Worm (Caenorhabditis elegans) whole organism, young adult: ENCODE results near the gene cyc-2.1.

Source experiments
- B0336.3 ChIP-seq: fragments of 200-800 bp; sonication (Bioruptor generic); IDR thresholded peaks from 2 replicates; pipeline ENCODE4 v1.3.6; 2022; ENCODE audit warnings: missing genetic modification characterization, missing compliant biosample characterization
- C06A6.2 ChIP-seq: fragments of 200-800 bp; sonication (Bioruptor generic); conservative IDR thresholded peaks from 2 replicates; pipeline ENCODE4 v1.3.6; 2022; ENCODE audit warnings: missing genetic modification characterization, missing compliant biosample characterization
- D2030.7 ChIP-seq: fragments of 200-800 bp; sonication (Bioruptor generic); IDR thresholded peaks from 2 replicates; pipeline ENCODE4 v1.3.6; 2022; ENCODE audit warnings: missing genetic modification reagents, missing genetic modification characterization, missing compliant biosample characterization
- F10E7.11 ChIP-seq: sonication (generic microtip); optimal IDR thresholded peaks from 2 replicates; lab custom pipeline; 2017; ENCODE audit warnings: mild to moderate bottlenecking, missing genetic modification characterization, moderate library complexity, missing compliant biosample characterization
- F33H1.4 ChIP-seq: fragments of 200-800 bp; sonication (Bioruptor generic); IDR thresholded peaks from 2 replicates; pipeline ENCODE4 v1.3.6; 2022; ENCODE audit warnings: missing genetic modification reagents, missing genetic modification characterization, missing compliant biosample characterization
- F37B4.10 ChIP-seq: fragments of 200-800 bp; sonication (Bioruptor generic); IDR thresholded peaks from 2 replicates; pipeline ENCODE4 v1.3.6; 2022; ENCODE audit warnings: missing genetic modification characterization, missing compliant biosample characterization
- F57A8.1 ChIP-seq: fragments of 200-800 bp; sonication (Bioruptor generic); optimal IDR thresholded peaks from 2 replicates; lab custom pipeline; 2018; ENCODE audit warnings: mild to moderate bottlenecking, missing genetic modification characterization, moderate library complexity, missing compliant biosample characterization
- T07F8.4 ChIP-seq: sonication (generic microtip); optimal IDR thresholded peaks from 2 replicates; lab custom pipeline; 2016; ENCODE audit warnings: mild to moderate bottlenecking, missing genetic modification characterization, moderate library complexity, missing compliant biosample characterization
- Y53G8AR.9 ChIP-seq: fragments of 200-800 bp; sonication (Bioruptor generic); conservative IDR thresholded peaks from 2 replicates; pipeline ENCODE4 v1.3.6; 2022; ENCODE audit warnings: missing genetic modification reagents, missing genetic modification characterization, missing compliant biosample characterization
- Y56A3A.18 ChIP-seq: fragments of 200-800 bp; sonication (Bioruptor generic); IDR thresholded peaks from 2 replicates; pipeline ENCODE4 v1.3.6; 2022; ENCODE audit warnings: missing genetic modification reagents, missing genetic modification characterization, missing compliant biosample characterization
- Y95B8A.8 ChIP-seq: fragments of 200-800 bp; sonication (Bioruptor generic); IDR thresholded peaks from 2 replicates; pipeline ENCODE4 v1.3.6; 2022; ENCODE audit warnings: missing genetic modification reagents, missing genetic modification characterization, missing compliant biosample characterization
- aptf-2 ChIP-seq: fragments of 200-800 bp; sonication (Bioruptor generic); conservative IDR thresholded peaks from 2 replicates; pipeline ENCODE4 v1.3.6; 2022; ENCODE audit warnings: missing genetic modification reagents, missing genetic modification characterization, missing compliant biosample characterization
- aptf-3 ChIP-seq: fragments of 200-800 bp; sonication (Bioruptor generic); IDR thresholded peaks from 2 replicates; pipeline ENCODE4 v1.3.6; 2022; ENCODE audit warnings: missing genetic modification characterization, missing compliant biosample characterization
- attf-3 ChIP-seq: fragments of 200-800 bp; sonication (Bioruptor generic); conservative IDR thresholded peaks from 2 replicates; pipeline ENCODE4 v1.3.6; 2022; ENCODE audit warnings: missing genetic modification reagents, missing genetic modification characterization, missing compliant biosample characterization
- bed-2 ChIP-seq: fragments of 200-800 bp; sonication (Bioruptor generic); IDR thresholded peaks from 2 replicates; pipeline ENCODE4 v1.3.6; 2022; ENCODE audit warnings: missing genetic modification reagents, missing genetic modification characterization, missing compliant biosample characterization
- ccch-3 ChIP-seq: fragments of 200-800 bp; sonication (Bioruptor generic); optimal IDR thresholded peaks from 2 replicates; lab custom pipeline; 2018; ENCODE audit warnings: mild to moderate bottlenecking, missing genetic modification characterization, missing compliant biosample characterization
- cebp-1 ChIP-seq, 2 experiments: fragments of 200-800 bp in 1 of 2; sonication (Bioruptor generic) in 1 of 2; sonication (generic microtip) in 1 of 2; IDR thresholded peaks in 1 of 2; optimal IDR thresholded peaks in 1 of 2; 2 replicates each; pipeline versions ENCODE4 v1.3.6 to Lab custom; 2017 to 2022; ENCODE audit warnings: missing compliant biosample characterization in 2 of 2, missing genetic modification characterization in 2 of 2, mild to moderate bottlenecking in 1 of 2, missing genetic modification reagents in 1 of 2, moderate library complexity in 1 of 2
- ceh-100 ChIP-seq: fragments of 200-800 bp; sonication (Bioruptor generic); IDR thresholded peaks from 2 replicates; pipeline ENCODE4 v1.3.6; 2022; ENCODE audit warnings: missing genetic modification reagents, missing genetic modification characterization, missing compliant biosample characterization
- ceh-58 ChIP-seq: fragments of 200-800 bp; sonication (Bioruptor generic); IDR thresholded peaks from 2 replicates; pipeline ENCODE4 v1.3.6; 2022; ENCODE audit warnings: missing genetic modification characterization, missing compliant biosample characterization
- ceh-91 ChIP-seq: fragments of 200-800 bp; sonication (Bioruptor generic); IDR thresholded peaks from 2 replicates; pipeline ENCODE4 v1.3.6; 2022; ENCODE audit warnings: missing genetic modification reagents, missing genetic modification characterization, missing compliant biosample characterization
- chd-7 ChIP-seq: sonication (generic microtip); optimal IDR thresholded peaks from 2 replicates; lab custom pipeline; 2016; ENCODE audit warnings: mild to moderate bottlenecking, missing genetic modification characterization, moderate library complexity, missing compliant biosample characterization
- dox-1 ChIP-seq: fragments of 200-800 bp; sonication (Bioruptor generic); IDR thresholded peaks from 2 replicates; pipeline ENCODE4 v1.3.6; 2022; ENCODE audit warnings: missing genetic modification reagents, missing genetic modification characterization, missing compliant biosample characterization
- egl-18 ChIP-seq: fragments of 200-800 bp; sonication (Bioruptor generic); IDR thresholded peaks from 2 replicates; pipeline ENCODE4 v1.3.6; 2022; ENCODE audit warnings: missing genetic modification reagents, missing genetic modification characterization, missing compliant biosample characterization
- egl-44 ChIP-seq: fragments of 200-800 bp; sonication (Bioruptor generic); IDR thresholded peaks from 2 replicates; pipeline ENCODE4 v1.3.6; 2022; ENCODE audit warnings: missing genetic modification reagents, missing genetic modification characterization, missing compliant biosample characterization
- egrh-3 ChIP-seq: fragments of 200-800 bp; sonication (Bioruptor generic); IDR thresholded peaks from 2 replicates; pipeline ENCODE4 v1.3.6; 2022; ENCODE audit warnings: missing genetic modification reagents, missing genetic modification characterization, missing compliant biosample characterization
- hmg-1.2 ChIP-seq: fragments of 200-800 bp; sonication (Bioruptor generic); IDR thresholded peaks from 2 replicates; pipeline ENCODE4 v1.3.6; 2022; ENCODE audit warnings: missing genetic modification reagents, missing genetic modification characterization, missing compliant biosample characterization
- hsf-1 ChIP-seq: fragments of 200-800 bp; sonication (Bioruptor generic); IDR thresholded peaks from 2 replicates; pipeline ENCODE4 v1.3.6; 2022; ENCODE audit warnings: missing genetic modification reagents, missing genetic modification characterization, missing compliant biosample characterization
- let-607 ChIP-seq, 2 experiments: fragments of 200-800 bp in 1 of 2; sonication (Bioruptor generic) in 1 of 2; sonication (generic microtip) in 1 of 2; optimal IDR thresholded peaks; 2 replicates each; lab custom pipeline; 2016 to 2018; ENCODE audit warnings: mild to moderate bottlenecking in 2 of 2, missing compliant biosample characterization in 2 of 2, missing genetic modification characterization in 2 of 2, moderate library complexity in 2 of 2, missing genotype in 1 of 2
- lin-26 ChIP-seq: fragments of 200-800 bp; sonication (Bioruptor generic); IDR thresholded peaks from 2 replicates; pipeline ENCODE4 v1.3.6; 2022; ENCODE audit warnings: missing genetic modification reagents, missing genetic modification characterization, missing compliant biosample characterization
- madf-10 ChIP-seq: sonication (generic microtip); optimal IDR thresholded peaks from 2 replicates; lab custom pipeline; 2016; ENCODE audit warnings: mild to moderate bottlenecking, missing genetic modification characterization, missing compliant biosample characterization
- madf-6 ChIP-seq: fragments of 200-800 bp; sonication (Bioruptor generic); IDR thresholded peaks from 2 replicates; pipeline ENCODE4 v1.3.6; 2022; ENCODE audit warnings: missing genetic modification reagents, missing genetic modification characterization, missing compliant biosample characterization
- madf-8 ChIP-seq: fragments of 200-800 bp; sonication (Bioruptor generic); conservative IDR thresholded peaks from 2 replicates; pipeline ENCODE4 v1.3.6; 2022; ENCODE audit warnings: missing genetic modification reagents, missing genetic modification characterization, missing compliant biosample characterization
- mcd-1 ChIP-seq: fragments of 200-800 bp; sonication (Bioruptor generic); IDR thresholded peaks from 2 replicates; pipeline ENCODE4 v1.3.6; 2022; ENCODE audit warnings: missing genetic modification reagents, missing genetic modification characterization, missing compliant biosample characterization
- mel-28 ChIP-seq: sonication (generic microtip); optimal IDR thresholded peaks from 2 replicates; lab custom pipeline; 2016; ENCODE audit warnings: borderline replicate concordance, mild to moderate bottlenecking, missing genetic modification characterization, missing compliant biosample characterization
- nfya-1 ChIP-seq: sonication (generic microtip); optimal IDR thresholded peaks from 2 replicates; lab custom pipeline; 2017; ENCODE audit warnings: antibody characterized with exemption, missing compliant biosample characterization, missing genetic modification characterization, borderline replicate concordance; ENCODE audit not compliant: insufficient read depth
- nfyb-1 ChIP-seq: fragments of 200-800 bp; sonication (Bioruptor generic); IDR thresholded peaks from 2 replicates; pipeline ENCODE4 v1.3.6; 2022; ENCODE audit warnings: missing genetic modification reagents, missing genetic modification characterization, missing compliant biosample characterization
- nhr-120 ChIP-seq: fragments of 200-800 bp; sonication (Bioruptor generic); IDR thresholded peaks from 2 replicates; pipeline ENCODE4 v1.3.6; 2022; ENCODE audit warnings: missing genetic modification characterization, missing compliant biosample characterization
- nhr-90 ChIP-seq: sonication (generic microtip); optimal IDR thresholded peaks from 2 replicates; lab custom pipeline; 2016; ENCODE audit warnings: missing genotype, mild to moderate bottlenecking, missing genetic modification characterization, missing compliant biosample characterization
- pha-4 ChIP-seq: fragments of 150-350 bp; sonication (generic microtip); optimal IDR thresholded peaks from 2 replicates; lab custom pipeline; 2014; ENCODE audit warnings: missing biosample characterization, missing genetic modification reagents, missing genetic modification characterization
- sea-2 ChIP-seq: fragments of 200-800 bp; sonication (Bioruptor generic); IDR thresholded peaks from 2 replicates; pipeline ENCODE4 v1.3.6; 2022; ENCODE audit warnings: missing genetic modification characterization, missing compliant biosample characterization
- tlf-1 ChIP-seq: fragments of 200-800 bp; sonication (Bioruptor generic); optimal IDR thresholded peaks from 2 replicates; lab custom pipeline; 2018; ENCODE audit warnings: mild to moderate bottlenecking, missing genetic modification characterization, missing compliant biosample characterization
- ztf-28 ChIP-seq: fragments of 200-800 bp; sonication (Bioruptor generic); IDR thresholded peaks from 2 replicates; pipeline ENCODE4 v1.3.6; 2022; ENCODE audit warnings: missing genetic modification reagents, missing genetic modification characterization, missing compliant biosample characterization
- ztf-6 ChIP-seq: fragments of 200-800 bp; sonication (Bioruptor generic); IDR thresholded peaks from 2 replicates; pipeline ENCODE4 v1.3.6; 2022; ENCODE audit warnings: missing genetic modification reagents, missing genetic modification characterization, missing compliant biosample characterization

Gene cyc-2.1

ce11 chrIV:4724562-4724961 is 24.2 kb downstream of the cyc-2.1 start, which contains the start of gene K08F11.1:
Gene K08F11.1 (plus strand): TSS chrIV:4724862.
- TF ChIP-seq D2030.7 (no peak), nhr-90 (tag; lab: Kevin White, UChicago) (no peak), F57A8.1 (no peak), mel-28 (tag; lab: Kevin White, UChicago) (no peak), ceh-58 (no peak), pha-4 (tag; lab: Kevin White, UChicago) (no peak), F10E7.11 (no peak), tlf-1 (no peak), ccch-3 (no peak), T07F8.4 (tag; lab: Kevin White, UChicago) (no peak), chd-7 (no peak), aptf-3 (GFP tag; lab: Robert Waterston, UW) (no peak)

- TF ChIP-seq sea-2 (GFP tag; lab: Robert Waterston, UW), result no peak
- no peak for TF ChIP-seq nfya-1 (tag; lab: Kevin White, UChicago)
- TF ChIP-seq attf-3, result no peak
- no peak for TF ChIP-seq F57A8.1
- TF ChIP-seq T07F8.4 (tag; lab: Kevin White, UChicago), result no peak
- TF ChIP-seq madf-10 (tag; lab: Kevin White, UChicago), result no peak
- no peak for TF ChIP-seq bed-2 (GFP tag; lab: Robert Waterston, UW)
- no peak for TF ChIP-seq B0336.3
- no peak for TF ChIP-seq nfyb-1
- no peak for TF ChIP-seq aptf-3 (GFP tag; lab: Robert Waterston, UW)
Measured at ce11 chrIV:4723687-4724086, 25.1 kb downstream of the cyc-2.1 start.

- TF ChIP-seq mcd-1 (GFP tag; lab: Robert Waterston, UW), result peak; percentile 52
- peak; percentile 33; the same call in 1 of the 2 replicates for TF ChIP-seq hmg-1.2 (GFP tag; lab: Robert Waterston, UW)
Measured at ce11 chrIV:4721247-4721646, 27.6 kb downstream of the cyc-2.1 start.

ce11 chrIV:4720522-4720921 is 28.3 kb downstream of the cyc-2.1 start:
- TF ChIP-seq let-607 (tag; optimal IDR thresholded peaks at IDR 0.05; lab: Kevin White, UChicago) (peak in 1 of 2 experiments; percentile 28), F37B4.10 (GFP tag; lab: Robert Waterston, UW) (peak; percentile 93; the same call in 1 of the 2 replicates), dox-1 (GFP tag; lab: Robert Waterston, UW) (peak; percentile 98), F33H1.4 (peak; percentile 83), cebp-1 (GFP tag; IDR thresholded peaks at IDR 0.05; lab: Robert Waterston, UW) (peak; percentile 91), cebp-1 (tag; optimal IDR thresholded peaks at IDR 0.05; lab: Kevin White, UChicago) (peak; percentile 53), Y56A3A.18 (GFP tag; lab: Robert Waterston, UW) (peak; percentile 81; the same call in 1 of the 2 replicates), egl-44 (peak; percentile 88), aptf-2 (GFP tag; lab: Robert Waterston, UW) (peak; percentile 86), lin-26 (GFP tag; lab: Robert Waterston, UW) (peak; percentile 70; the same call in 1 of the 2 replicates), hmg-1.2 (GFP tag; lab: Robert Waterston, UW) (peak; percentile 98), D2030.7 (peak; percentile 80), C06A6.2 (peak; percentile 91), madf-6 (GFP tag; lab: Robert Waterston, UW) (peak; percentile 44), hsf-1 (GFP tag; lab: Robert Waterston, UW) (peak; percentile 78), madf-8 (GFP tag; lab: Robert Waterston, UW) (peak; percentile 42; the same call in 1 of the 2 replicates), nhr-120 (GFP tag; lab: Robert Waterston, UW) (0 out of 2 replicates have a peak, but pooled peaks have one; percentile 78), Y95B8A.8 (GFP tag; lab: Robert Waterston, UW) (peak; percentile 87; the same call in 1 of the 2 replicates), aptf-3 (GFP tag; lab: Robert Waterston, UW) (0 out of 2 replicates have a peak, but pooled peaks have one; percentile 17), ztf-28 (GFP tag; lab: Robert Waterston, UW) (peak; percentile 86), nfyb-1 (peak; percentile 98), attf-3 (peak; percentile 80), ceh-100 (GFP tag; lab: Robert Waterston, UW) (peak; percentile 88), egrh-3 (GFP tag; lab: Robert Waterston, UW) (peak; percentile 63), Y53G8AR.9 (GFP tag; lab: Robert Waterston, UW) (peak; percentile 94), ceh-91 (peak; percentile 90), ztf-6 (GFP tag; lab: Robert Waterston, UW) (peak; percentile 86), egl-18 (GFP tag; lab: Robert Waterston, UW) (0 out of 2 replicates have a peak, but pooled peaks have one; percentile 81)
